Fruit fly (Drosophila melanogaster) whole organism, embryonic: ENCODE data around the gene twe.

Source experiments
- Atf3 ChIP-seq: fragments of 200-800 bp; sonication (Bioruptor generic); optimal IDR thresholded peaks from 3 replicates; lab custom pipeline; 2016; ENCODE audit warnings: missing biosample characterization, missing genetic modification characterization
- Awh ChIP-seq: fragments of 200-800 bp; sonication (Bioruptor generic); IDR thresholded peaks from 2 replicates; pipeline ENCODE4, ENCODE4 v1.3.6; 2022; ENCODE audit warnings: missing biosample characterization, missing genetic modification characterization
- CG10431 ChIP-seq: fragments of 200-800 bp; sonication (Bioruptor generic); optimal IDR thresholded peaks from 3 replicates; lab custom pipeline; 2018; ENCODE audit warnings: missing biosample characterization, mild to moderate bottlenecking, missing genetic modification characterization
- CG14860 ChIP-seq: fragments of 200-800 bp; sonication (Bioruptor generic); IDR thresholded peaks from 3 replicates; pipeline ENCODE4 v1.3.6; 2022; ENCODE audit warnings: missing biosample characterization, missing genetic modification characterization; ENCODE audit not compliant: partially characterized antibody
- CG15696 ChIP-seq: fragments of 200-800 bp; sonication (Bioruptor generic); optimal IDR thresholded peaks from 2 replicates; lab custom pipeline; 2019; ENCODE audit warnings: missing biosample characterization, mild to moderate bottlenecking, missing genetic modification characterization, moderate library complexity
- CG16779 ChIP-seq: fragments of 200-800 bp; sonication (Bioruptor generic); IDR thresholded peaks from 2 replicates; pipeline ENCODE4 v1.3.6; 2022; ENCODE audit warnings: missing biosample characterization, missing genetic modification characterization
- CG16815 ChIP-seq: fragments of 200-800 bp; sonication (Bioruptor generic); optimal IDR thresholded peaks from 3 replicates; lab custom pipeline; 2017; ENCODE audit warnings: missing biosample characterization, mild to moderate bottlenecking, missing genetic modification characterization
- CG1832 ChIP-seq: fragments of 200-800 bp; sonication (Bioruptor generic); optimal IDR thresholded peaks from 2 replicates; lab custom pipeline; 2017; ENCODE audit warnings: missing biosample characterization, mild to moderate bottlenecking, missing genetic modification characterization, inconsistent platforms
- CG2875 ChIP-seq: fragments of 200-800 bp; sonication (Bioruptor generic); optimal IDR thresholded peaks from 2 replicates; lab custom pipeline; 2017; ENCODE audit warnings: missing biosample characterization, mild to moderate bottlenecking, missing genetic modification characterization, missing genetic modification reagents
- CG34376 ChIP-seq: fragments of 200-800 bp; sonication (Bioruptor generic); optimal IDR thresholded peaks from 2 replicates; lab custom pipeline; 2018; ENCODE audit warnings: missing biosample characterization, mild to moderate bottlenecking, missing genetic modification characterization
- CG34422 ChIP-seq: fragments of 200-800 bp; sonication (Bioruptor generic); IDR thresholded peaks from 3 replicates; pipeline ENCODE4 v1.3.6; 2022; ENCODE audit warnings: missing biosample characterization, missing genetic modification characterization
- CG3847 ChIP-seq: fragments of 200-800 bp; sonication (Bioruptor generic); IDR thresholded peaks from 2 replicates; pipeline ENCODE4 v1.3.6; 2022; ENCODE audit warnings: missing biosample characterization, missing genetic modification characterization
- CG6175 ChIP-seq: fragments of 200-800 bp; sonication (Bioruptor generic); IDR thresholded peaks from 3 replicates; pipeline ENCODE4 v1.3.6; 2022; ENCODE audit warnings: missing biosample characterization, missing genetic modification characterization
- CG6689 ChIP-seq: fragments of 200-800 bp; sonication (Bioruptor generic); IDR thresholded peaks from 2 replicates; pipeline ENCODE4 v1.3.6; 2022; ENCODE audit warnings: missing biosample characterization, missing genetic modification characterization
- CG6813 ChIP-seq: fragments of 200-800 bp; sonication (Bioruptor generic); optimal IDR thresholded peaks from 2 replicates; lab custom pipeline; 2017; ENCODE audit warnings: missing biosample characterization, missing genetic modification characterization, mild to moderate bottlenecking, moderate library complexity, missing genetic modification reagents
- CG7372 ChIP-seq: fragments of 200-800 bp; sonication (Bioruptor generic); IDR thresholded peaks from 2 replicates; pipeline ENCODE4 v1.3.6; 2022; ENCODE audit warnings: missing biosample characterization, missing genetic modification characterization
- CG7839 ChIP-seq: fragments of 200-800 bp; sonication (Bioruptor generic); optimal IDR thresholded peaks from 3 replicates; lab custom pipeline; 2018; ENCODE audit warnings: missing biosample characterization, mild to moderate bottlenecking, missing genetic modification characterization, moderate library complexity
- CG8359 ChIP-seq: fragments of 200-800 bp; sonication (Bioruptor generic); optimal IDR thresholded peaks from 2 replicates; lab custom pipeline; 2017; ENCODE audit warnings: missing biosample characterization, mild to moderate bottlenecking, missing genetic modification characterization, borderline replicate concordance
- CG8388 ChIP-seq: fragments of 200-800 bp; sonication (Bioruptor generic); optimal IDR thresholded peaks from 2 replicates; lab custom pipeline; 2019; ENCODE audit warnings: missing biosample characterization, mild to moderate bottlenecking, missing genetic modification characterization, moderate library complexity
- CG8478 ChIP-seq: fragments of >200 bp; optimal IDR thresholded peaks from 2 replicates; lab custom pipeline; 2018
- CrebB ChIP-seq: fragments of 200-800 bp; sonication (Bioruptor generic); optimal IDR thresholded peaks from 3 replicates; lab custom pipeline; 2018; ENCODE audit warnings: missing biosample characterization, mild to moderate bottlenecking, missing genetic modification characterization
- Deaf1 ChIP-seq: fragments of 200-800 bp; optimal IDR thresholded peaks from 3 replicates; lab custom pipeline; 2019; ENCODE audit warnings: missing biosample characterization, mild to moderate bottlenecking, missing genetic modification characterization, moderate library complexity
- Hr51 ChIP-seq, 2 experiments: fragments of 200-800 bp; sonication (Bioruptor generic); optimal IDR thresholded peaks; 2 replicates in 1 of 2; 3 replicates in 1 of 2; lab custom pipeline; 2016 to 2018; ENCODE audit warnings: missing biosample characterization in 2 of 2, missing genetic modification characterization in 2 of 2, mild to moderate bottlenecking in 1 of 2, moderate library complexity in 1 of 2
- NfI ChIP-seq: fragments of 200-800 bp; sonication (Bioruptor generic); optimal IDR thresholded peaks from 3 replicates; lab custom pipeline; 2018; ENCODE audit warnings: missing biosample characterization, mild to moderate bottlenecking, missing genetic modification characterization, moderate library complexity
- Trl ChIP-seq, 3 experiments: fragments of >200 bp in 2 of 3; fragments of 200-800 bp in 1 of 3; sonication (Bioruptor generic) in 1 of 3; optimal IDR thresholded peaks; 2 replicates in 1 of 3; 3 replicates in 2 of 3; lab custom pipeline; 2016 to 2017; ENCODE audit warnings: missing biosample characterization in 1 of 3, missing genetic modification characterization in 1 of 3
- YL-1 ChIP-seq: fragments of 200-800 bp; sonication (Bioruptor generic); optimal IDR thresholded peaks from 3 replicates; lab custom pipeline; 2017; ENCODE audit warnings: missing biosample characterization, mild to moderate bottlenecking, missing genetic modification characterization
- bowl ChIP-seq: fragments of 200-800 bp; sonication (Bioruptor generic); IDR thresholded peaks from 2 replicates; pipeline ENCODE4 v1.3.6; 2022; ENCODE audit warnings: missing biosample characterization, missing genetic modification characterization
- bsh ChIP-seq, 2 experiments: fragments of 200-800 bp; sonication (Bioruptor generic); optimal IDR thresholded peaks; 2 replicates each; lab custom pipeline; 2017 to 2018; ENCODE audit warnings: mild to moderate bottlenecking in 2 of 2, missing biosample characterization in 2 of 2, missing genetic modification characterization in 2 of 2, moderate library complexity in 1 of 2
- cad ChIP-seq: fragments of >200 bp; optimal IDR thresholded peaks from 2 replicates; lab custom pipeline; 2017; ENCODE audit warnings: missing biosample characterization, missing genetic modification characterization
- cg ChIP-seq: fragments of 200-800 bp; sonication (Bioruptor generic); optimal IDR thresholded peaks from 3 replicates; lab custom pipeline; 2019; ENCODE audit warnings: missing biosample characterization, mild to moderate bottlenecking, missing genetic modification characterization, moderate library complexity
- chm ChIP-seq: fragments of 200-800 bp; sonication (Bioruptor generic); IDR thresholded peaks from 2 replicates; pipeline ENCODE4 v1.3.6; 2022; ENCODE audit warnings: missing biosample characterization, missing genetic modification characterization
- ci ChIP-seq: fragments of 200-800 bp; sonication (Bioruptor generic); IDR thresholded peaks from 3 replicates; pipeline ENCODE4 v1.3.6; 2022; ENCODE audit warnings: missing biosample characterization, missing genetic modification characterization
- crp ChIP-seq, 2 experiments: fragments of 200-800 bp; sonication (Bioruptor generic); optimal IDR thresholded peaks; 2 replicates in 1 of 2; 3 replicates in 1 of 2; lab custom pipeline; 2017; ENCODE audit warnings: missing biosample characterization in 2 of 2, missing genetic modification characterization in 2 of 2, mild to moderate bottlenecking in 1 of 2, moderate library complexity in 1 of 2
- fd64A ChIP-seq: fragments of 200-800 bp; sonication (Bioruptor generic); optimal IDR thresholded peaks from 3 replicates; lab custom pipeline; 2018; ENCODE audit warnings: missing biosample characterization, mild to moderate bottlenecking, missing genetic modification characterization
- gcm2 ChIP-seq: fragments of 200-800 bp; sonication (Bioruptor generic); optimal IDR thresholded peaks from 2 replicates; lab custom pipeline; 2016; ENCODE audit warnings: missing biosample characterization, missing genetic modification characterization
- gsb ChIP-seq: fragments of 200-800 bp; sonication (Bioruptor generic); IDR thresholded peaks from 2 replicates; pipeline ENCODE4 v1.3.6; 2022; ENCODE audit warnings: missing biosample characterization, missing genetic modification characterization
- hb ChIP-seq: fragments of 200-800 bp; sonication (Bioruptor generic); IDR thresholded peaks from 3 replicates; pipeline ENCODE4 v1.3.6; 2022; ENCODE audit warnings: missing biosample characterization, missing genetic modification characterization; ENCODE audit not compliant: partially characterized antibody
- her ChIP-seq: fragments of 200-800 bp; sonication (Bioruptor generic); optimal IDR thresholded peaks from 2 replicates; lab custom pipeline; 2016; ENCODE audit warnings: missing biosample characterization, missing genetic modification characterization
- kni ChIP-seq: fragments of 200-800 bp; sonication (Bioruptor generic); optimal IDR thresholded peaks from 3 replicates; lab custom pipeline; 2017; ENCODE audit warnings: mild to moderate bottlenecking, missing biosample characterization, missing genetic modification reagents, missing genetic modification characterization
- mam ChIP-seq: fragments of 200-800 bp; sonication (Bioruptor generic); optimal IDR thresholded peaks from 3 replicates; lab custom pipeline; 2016; ENCODE audit warnings: missing biosample characterization, missing genetic modification characterization
- onecut ChIP-seq: fragments of 200-800 bp; sonication (Bioruptor generic); IDR thresholded peaks from 2 replicates; pipeline ENCODE4 v1.3.6; 2022; ENCODE audit warnings: missing biosample characterization, missing genetic modification characterization
- p53 ChIP-seq: fragments of 200-800 bp; sonication (Bioruptor generic); optimal IDR thresholded peaks from 2 replicates; lab custom pipeline; 2016; ENCODE audit warnings: missing biosample characterization, missing genetic modification characterization
- pfk ChIP-seq: fragments of 200-800 bp; sonication (Bioruptor generic); optimal IDR thresholded peaks from 2 replicates; lab custom pipeline; 2018; ENCODE audit warnings: missing biosample characterization, mild to moderate bottlenecking, missing genetic modification characterization, moderate library complexity
- sc ChIP-seq, 3 experiments: fragments of >200 bp in 2 of 3; fragments of 200-800 bp in 1 of 3; sonication (Bioruptor generic) in 1 of 3; optimal IDR thresholded peaks; 2 replicates in 2 of 3; 3 replicates in 1 of 3; lab custom pipeline; 2017; ENCODE audit warnings: mild to moderate bottlenecking in 1 of 3, missing biosample characterization in 1 of 3, missing genetic modification characterization in 1 of 3, missing genetic modification reagents in 1 of 3
- so ChIP-seq: fragments of 200-800 bp; sonication (Bioruptor generic); IDR thresholded peaks from 3 replicates; pipeline ENCODE4 v1.3.6; 2022; ENCODE audit warnings: missing biosample characterization, missing genetic modification characterization
- tll ChIP-seq, 2 experiments: fragments of 200-800 bp in 1 of 2; fragments of >200 bp in 1 of 2; sonication (Bioruptor generic) in 1 of 2; optimal IDR thresholded peaks; 2 replicates each; lab custom pipeline; 2017 to 2019; ENCODE audit warnings: missing biosample characterization in 2 of 2, missing genetic modification characterization in 2 of 2, mild to moderate bottlenecking in 1 of 2, moderate library complexity in 1 of 2
- trem ChIP-seq: fragments of 200-800 bp; optimal IDR thresholded peaks from 3 replicates; lab custom pipeline; 2019; ENCODE audit warnings: missing biosample characterization, mild to moderate bottlenecking, missing genetic modification characterization, moderate library complexity

twe gene

DNA sequence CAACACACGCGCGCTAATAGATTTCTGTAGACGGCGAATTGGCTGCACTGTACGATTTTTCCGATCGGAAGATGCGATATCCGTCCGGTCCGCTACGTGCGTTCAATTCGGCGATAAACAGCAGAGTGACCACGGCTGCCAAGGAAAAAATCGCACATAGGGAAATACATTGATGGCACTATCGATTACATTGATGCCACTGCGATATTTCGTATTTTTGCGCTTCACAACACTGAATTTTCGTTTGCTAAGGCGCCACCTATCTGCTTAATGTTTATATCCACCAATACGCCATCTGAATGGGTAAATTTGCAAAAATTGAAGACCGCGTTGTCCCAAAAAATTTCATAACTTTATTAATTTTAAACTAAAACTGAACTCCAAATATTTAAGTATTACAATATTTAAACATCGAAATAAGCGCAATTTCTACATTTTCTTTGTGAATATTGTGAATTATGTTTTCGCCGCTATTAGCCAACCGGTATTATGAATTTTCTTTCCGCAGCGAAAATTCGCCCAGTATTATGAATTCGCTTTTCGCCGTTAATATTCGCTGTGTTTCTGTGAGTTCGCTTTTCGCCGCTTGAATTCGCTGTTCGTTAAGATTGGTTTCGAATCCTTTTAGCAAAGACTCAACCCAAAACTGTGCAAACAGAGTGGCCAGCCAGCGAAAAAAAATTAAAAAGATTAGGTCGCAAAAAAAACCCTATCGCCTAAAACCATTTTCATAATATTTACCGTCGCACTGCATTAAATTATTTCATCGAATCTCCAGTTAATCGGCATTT is 26.1 kb upstream of the twe start, which contains the start of the genes crp and pkaap (continued):
- TF ChIP-seq sc (optimal IDR thresholded peaks at IDR 0.05; lab: Kevin White, UChicago), result no peak
- peak; percentile 45 for TF ChIP-seq sc (GFP tag; optimal IDR thresholded peaks at IDR 0.05; lab: Kevin White, UChicago)
- TF ChIP-seq CG16779, result no peak
- peak in 1 of 2 experiments; percentile 55 for TF ChIP-seq bsh (GFP tag; optimal IDR thresholded peaks at IDR 0.05; lab: Kevin White, UChicago)
- TF ChIP-seq CG16815 (GFP tag; lab: Kevin White, UChicago), result peak; percentile 52
- TF ChIP-seq pfk (GFP tag; lab: Kevin White, UChicago), result peak; percentile 54
- TF ChIP-seq NfI (GFP tag; lab: Kevin White, UChicago), result peak; percentile 83
- TF ChIP-seq so (GFP tag; lab: Robert Waterston, UW), result no peak
- peak in 1 of 2 experiments; percentile 88 for TF ChIP-seq Hr51 (GFP tag; optimal IDR thresholded peaks at IDR 0.05; lab: Kevin White, UChicago)
- peak; percentile 62 for TF ChIP-seq CG2875 (GFP tag; lab: Kevin White, UChicago)
- TF ChIP-seq Deaf1 (tag; lab: Kevin White, UChicago), result peak; percentile 47
- peak; percentile 91 for TF ChIP-seq mam (GFP tag; lab: Kevin White, UChicago)
- peak; percentile 54 for TF ChIP-seq CG8388 (GFP tag; lab: Kevin White, UChicago)
- no peak for TF ChIP-seq bowl (GFP tag; lab: Robert Waterston, UW)
- no peak for TF ChIP-seq hb (GFP tag; lab: Robert Waterston, UW)
- TF ChIP-seq ci (GFP tag; lab: Robert Waterston, UW), result no peak
- TF ChIP-seq cad (GFP tag; lab: Kevin White, UChicago), result no peak
- TF ChIP-seq CrebB, result peak; percentile 84
- TF ChIP-seq Atf3 (GFP tag; lab: Kevin White, UChicago), result peak; percentile 54
- peak; percentile 62 for TF ChIP-seq trem
- TF ChIP-seq CG7839, result no peak
- TF ChIP-seq CG6813, result peak; percentile 64
- TF ChIP-seq CG10431, result peak; percentile 68
- TF ChIP-seq CG15696 (tag; lab: Kevin White, UChicago), result peak; percentile 72
- no peak for TF ChIP-seq CG6175 (GFP tag; lab: Robert Waterston, UW)
- TF ChIP-seq CG7372 (GFP tag; lab: Robert Waterston, UW), result no peak
- no peak for TF ChIP-seq Awh (GFP tag; lab: Robert Waterston, UW)
- TF ChIP-seq, all 482 proteins: peak for 281

DNA sequence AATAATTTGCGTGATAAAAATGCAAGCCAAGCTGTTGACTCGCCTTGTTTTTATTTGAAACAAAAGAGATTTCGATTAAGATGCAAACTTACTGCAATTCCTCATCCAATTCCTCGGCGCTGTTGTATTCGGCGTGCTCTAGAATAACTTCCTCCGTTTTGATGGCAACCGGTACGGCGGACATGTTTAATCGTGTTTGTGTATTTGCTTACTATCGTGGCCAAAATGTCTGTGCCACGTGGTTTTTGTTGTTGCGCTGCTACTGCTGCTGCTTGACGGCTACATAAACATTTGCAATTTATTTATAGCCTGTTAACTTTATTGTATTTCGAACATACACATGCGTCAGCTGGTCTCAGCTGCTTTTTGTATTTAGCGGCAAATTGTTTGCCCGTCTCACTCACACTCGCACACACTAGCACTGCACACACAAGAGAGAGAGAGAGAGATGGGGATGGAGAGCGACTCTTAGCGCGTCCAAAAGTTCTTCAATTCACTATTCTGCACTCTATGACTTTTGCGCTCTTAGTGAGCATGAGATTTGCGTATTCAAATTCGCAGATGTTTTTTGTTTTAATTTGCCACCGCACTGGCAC is 25.4 kb upstream of the twe start:
- peak; percentile 6 for TF ChIP-seq fd64A
- TF ChIP-seq cg, result peak; percentile 73
- TF ChIP-seq tll (GFP tag; optimal IDR thresholded peaks at IDR 0.05; lab: Kevin White, UChicago), result peak in 1 of 2 experiments; percentile 38
- peak; percentile 43 for TF ChIP-seq CG8478 (lab: Kevin White, UChicago)
- TF ChIP-seq CG8359, result peak; percentile 32
- TF ChIP-seq her (GFP tag; lab: Kevin White, UChicago), result no peak
- peak; percentile 99 for TF ChIP-seq p53
- no peak for TF ChIP-seq chm (GFP tag; lab: Robert Waterston, UW)
- TF ChIP-seq kni (GFP tag; lab: Kevin White, UChicago), result peak; percentile 61
- no peak for TF ChIP-seq CG34422 (GFP tag; lab: Robert Waterston, UW)
- TF ChIP-seq gcm2, result no peak
- TF ChIP-seq YL-1 (GFP tag; lab: Kevin White, UChicago), result peak; percentile 33
- peak; percentile 62 to 74 for TF ChIP-seq Trl (optimal IDR thresholded peaks at IDR 0.05; lab: Kevin White, UChicago)
- no peak for TF ChIP-seq Trl (GFP tag; optimal IDR thresholded peaks at IDR 0.05; lab: Kevin White, UChicago)
- TF ChIP-seq CG34376 (GFP tag; lab: Kevin White, UChicago), result no peak
- TF ChIP-seq CG14860 (GFP tag; lab: Robert Waterston, UW), result no peak
- no peak for TF ChIP-seq CG3847 (GFP tag; lab: Robert Waterston, UW)
- peak; percentile 85 for TF ChIP-seq CG1832 (GFP tag; lab: Kevin White, UChicago)
- TF ChIP-seq gsb (GFP tag; lab: Robert Waterston, UW), result no peak
- TF ChIP-seq onecut (GFP tag; lab: Robert Waterston, UW), result no peak
- no peak for TF ChIP-seq CG6689 (GFP tag; lab: Robert Waterston, UW)
- peak; percentile 61 to 82 for TF ChIP-seq crp (GFP tag; optimal IDR thresholded peaks at IDR 0.05; lab: Kevin White, UChicago)
